Fruit fly (Drosophila melanogaster) whole organism, adult: ENCODE data around the gene CG9040.

ENCODE experiments used
- CG11617 ChIP-seq: fragments of 200-800 bp; sonication (Bioruptor generic); optimal IDR thresholded peaks from 2 replicates; lab custom pipeline; 2017; ENCODE audit warnings: mild to moderate bottlenecking, missing biosample characterization, missing genetic modification reagents, missing genetic modification characterization
- Mnt ChIP-seq: fragments of 200-800 bp; sonication (Bioruptor generic); optimal IDR thresholded peaks from 2 replicates; lab custom pipeline; 2016; ENCODE audit warnings: missing biosample characterization, mild to moderate bottlenecking, missing genetic modification characterization
- bab1 ChIP-seq: fragments of 200-800 bp; sonication (Bioruptor generic); optimal IDR thresholded peaks from 3 replicates; lab custom pipeline; 2019; ENCODE audit warnings: missing biosample characterization, mild to moderate bottlenecking, missing genetic modification characterization, moderate library complexity

dm6 chr3L:13996437-13996836 is 8.8 kb downstream of the CG9040 start:
- no peak for TF ChIP-seq Mnt (GFP tag; lab: Kevin White, UChicago)
- no peak for TF ChIP-seq bab1 (GFP tag; lab: Kevin White, UChicago)
- TF ChIP-seq CG11617 (GFP tag; lab: Kevin White, UChicago): no peak
